Worm (Caenorhabditis elegans) whole organism, L3 larva: ENCODE results near the gene Y53F4B.7.
"Not testable (repeated sequence)": the region's sequence is repeated elsewhere in the genome, so short reads cannot be mapped to it uniquely, and the experiment has no call there.

Experiments
- fkh-10 ChIP-seq: sonication (generic microtip); optimal IDR thresholded peaks from 2 replicates; lab custom pipeline; 2017; ENCODE audit warnings: missing biosample characterization, missing genetic modification reagents, missing genetic modification characterization
- fos-1 ChIP-seq: fragments of 150-350 bp; optimal IDR thresholded peaks from 2 replicates; lab custom pipeline; 2014; ENCODE audit warnings: missing biosample characterization, missing genetic modification characterization
- nhr-12 ChIP-seq: fragments of 150-350 bp; optimal IDR thresholded peaks from 2 replicates; lab custom pipeline; 2014; ENCODE audit warnings: missing biosample characterization, missing genetic modification characterization
- nhr-76 ChIP-seq: fragments of 150-350 bp; sonication (generic microtip); optimal IDR thresholded peaks from 5 replicates; lab custom pipeline; 2014; ENCODE audit warnings: missing biosample characterization, missing genetic modification characterization
- nhr-77 ChIP-seq: fragments of 150-350 bp; optimal IDR thresholded peaks from 2 replicates; lab custom pipeline; 2014; ENCODE audit warnings: missing biosample characterization, missing genetic modification characterization
- sea-2 ChIP-seq: fragments of 150-350 bp; sonication (generic microtip); optimal IDR thresholded peaks from 4 replicates; lab custom pipeline; 2014; ENCODE audit warnings: missing biosample characterization, missing genetic modification reagents, missing genetic modification characterization
- unc-62 ChIP-seq: fragments of 150-350 bp; sonication (generic microtip); optimal IDR thresholded peaks from 4 replicates; lab custom pipeline; 2014; ENCODE audit warnings: missing biosample characterization, missing genetic modification reagents, missing genetic modification characterization
- ztf-11 ChIP-seq: fragments of 150-350 bp; optimal IDR thresholded peaks from 2 replicates; lab custom pipeline; 2014; ENCODE audit warnings: missing biosample characterization, missing genetic modification characterization

DNA sequence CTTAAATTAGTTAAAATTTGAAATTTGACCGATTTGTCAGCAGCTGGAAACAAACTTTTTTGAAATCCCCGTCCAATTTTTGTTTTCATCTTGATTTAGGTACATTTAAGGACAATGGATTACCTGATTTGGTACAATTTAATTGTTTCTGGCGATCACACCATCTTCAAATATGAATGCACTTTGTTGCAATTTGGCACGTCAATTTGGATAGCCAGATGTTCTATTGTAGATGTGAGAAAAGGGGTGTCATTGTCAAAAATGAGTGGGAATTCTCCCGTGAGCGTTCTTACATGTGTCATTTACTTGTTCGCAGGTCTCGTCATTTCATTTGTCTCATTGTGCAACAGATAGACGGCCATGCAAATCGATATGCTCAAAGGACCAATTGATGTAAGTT lies 4.5 kb upstream of the Y53F4B.7 start, which contains the start of gene Y53F4B.43:
- TF ChIP-seq fkh-10 (GFP tag; lab: Kevin White, UChicago); sea-2 (GFP tag; lab: Kevin White, UChicago); nhr-77; ztf-11 (tag; lab: Kevin White, UChicago); unc-62; nhr-76 (tag; lab: Kevin White, UChicago); nhr-12 (tag; lab: Kevin White, UChicago); fos-1: not testable (repeated sequence)
